Worm (Caenorhabditis elegans) whole organism, L1 larva: Measurements from ENCODE around the gene T13C2.2.

ENCODE experiments used
- C16A3.4 ChIP-seq: fragments of 150-350 bp; optimal IDR thresholded peaks from 2 replicates; lab custom pipeline; 2014; ENCODE audit warnings: missing biosample characterization, missing genetic modification characterization
- F16B12.6 ChIP-seq: fragments of 150-350 bp; optimal IDR thresholded peaks from 2 replicates; lab custom pipeline; 2014; ENCODE audit warnings: missing biosample characterization, missing genetic modification characterization
- dpl-1 ChIP-seq, 3 experiments: fragments of 150-350 bp in 2 of 3; sonication (generic microtip) in 1 of 3; optimal IDR thresholded peaks; 2 replicates each; lab custom pipeline; 2014 to 2017; ENCODE audit warnings: missing biosample characterization in 3 of 3, missing genetic modification characterization in 3 of 3, missing genetic modification reagents in 3 of 3
- hpl-2 ChIP-seq: fragments of 150-350 bp; optimal IDR thresholded peaks from 2 replicates; lab custom pipeline; 2014; ENCODE audit warnings: missing biosample characterization, missing genetic modification reagents, missing genetic modification characterization
- isw-1 ChIP-seq: fragments of 200-800 bp; sonication (Bioruptor generic); IDR thresholded peaks from 2 replicates; pipeline ENCODE4 v1.3.6; 2022; ENCODE audit warnings: missing genetic modification characterization, missing compliant biosample characterization
- jun-1 ChIP-seq: fragments of 150-350 bp; optimal IDR thresholded peaks from 2 replicates; lab custom pipeline; 2014; ENCODE audit warnings: missing biosample characterization, missing genetic modification reagents, missing genetic modification characterization
- lin-39 ChIP-seq: fragments of 150-350 bp; optimal IDR thresholded peaks from 2 replicates; lab custom pipeline; 2014; ENCODE audit warnings: missing biosample characterization, missing genetic modification reagents, missing genetic modification characterization
- pag-3 ChIP-seq: sonication (generic microtip); optimal IDR thresholded peaks from 2 replicates; lab custom pipeline; 2017; ENCODE audit warnings: missing genetic modification characterization, mild to moderate bottlenecking, missing compliant biosample characterization, antibody characterized with exemption, borderline replicate concordance; ENCODE audit not compliant: insufficient read depth
- pqm-1 ChIP-seq: sonication (generic microtip); optimal IDR thresholded peaks from 3 replicates; lab custom pipeline; 2017; ENCODE audit warnings: missing biosample characterization, missing genetic modification characterization
- unc-62 ChIP-seq: fragments of 150-350 bp; optimal IDR thresholded peaks from 2 replicates; lab custom pipeline; 2014; ENCODE audit warnings: missing biosample characterization, missing genetic modification reagents, missing genetic modification characterization
- xbp-1 ChIP-seq: sonication (generic microtip); optimal IDR thresholded peaks from 2 replicates; lab custom pipeline; 2016; ENCODE audit warnings: missing genetic modification characterization, missing compliant biosample characterization

DNA sequence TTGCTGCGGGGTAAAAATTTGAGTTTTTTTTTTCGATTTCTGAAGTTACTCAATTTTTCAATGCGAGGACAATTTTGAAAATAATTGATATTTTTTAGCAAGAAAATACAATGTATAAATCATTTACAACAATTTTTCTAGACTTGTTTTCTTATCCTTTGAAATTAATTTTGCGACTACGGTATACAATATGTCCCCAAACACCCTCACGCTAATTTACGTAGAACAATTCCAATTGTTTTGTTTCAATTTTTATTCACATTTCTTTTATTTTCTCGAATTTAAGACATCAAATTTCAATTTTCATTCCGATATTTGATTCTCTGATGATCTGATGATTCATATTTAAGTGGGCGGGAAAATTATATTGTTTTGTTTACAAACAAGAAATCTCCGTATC lies 10.0 kb upstream of the T13C2.2 start:
- TF ChIP-seq jun-1 (tag; lab: Kevin White, UChicago), result no peak
- no peak for TF ChIP-seq unc-62 (GFP tag; lab: Kevin White, UChicago)
- no peak for TF ChIP-seq lin-39
- no peak for TF ChIP-seq dpl-1 (GFP tag; optimal IDR thresholded peaks at IDR 0.05; lab: Kevin White, UChicago)
- no peak for TF ChIP-seq isw-1
- no peak for TF ChIP-seq F16B12.6 (tag; lab: Kevin White, UChicago)
- no peak for TF ChIP-seq hpl-2 (GFP tag; lab: Kevin White, UChicago)
- no peak for TF ChIP-seq pag-3
- no peak for TF ChIP-seq C16A3.4 (tag; lab: Kevin White, UChicago)
- TF ChIP-seq xbp-1, result no peak
- TF ChIP-seq pqm-1 (tag; lab: Kevin White, UChicago), result no peak
